ENCODE assay signal across 1 fruit fly cellular context in the genomic region with DNA sequence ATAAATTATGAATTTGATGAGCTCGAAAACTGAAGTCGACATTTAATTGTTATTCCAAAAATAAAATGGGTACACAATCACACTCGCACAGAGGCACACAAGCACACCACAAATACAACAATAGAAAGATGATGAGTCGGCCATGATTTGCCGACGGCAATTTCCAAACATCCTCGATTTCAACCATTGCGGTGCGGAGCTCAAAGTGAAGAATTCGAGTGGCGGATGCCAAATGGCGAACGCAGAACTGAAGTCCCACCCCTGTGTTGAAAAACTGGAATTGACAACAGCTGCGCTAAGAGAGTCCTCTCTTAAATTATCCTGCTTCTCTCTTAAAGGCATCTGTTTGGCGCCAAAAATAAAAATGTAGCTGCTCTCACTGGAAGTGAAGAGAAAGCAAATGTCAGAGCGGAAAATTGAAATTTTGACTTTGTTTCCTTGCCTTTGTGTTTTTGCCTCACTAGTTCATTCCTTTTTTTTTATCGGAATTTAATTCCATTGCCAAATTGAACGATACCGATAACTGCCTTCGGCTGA.
TF ChIP-seq lines count a peak whose summit lies in the region.

No protein-coding gene starts in this region.

TF ChIP-seq in whole organism, embryonic, 481 proteins besides CTCF, POLR2A, EP300 and RAD21 (continued from another document):
- TF ChIP-seq lola (GFP tag; optimal IDR thresholded peaks at IDR 0.05; lab: Kevin White, UChicago) = no peak
- TF ChIP-seq yki (optimal IDR thresholded peaks at IDR 0.05; lab: Kevin White, UChicago) = peak; percentile 2
- TF ChIP-seq phol (tag; optimal IDR thresholded peaks at IDR 0.05; lab: Kevin White, UChicago) = peak; percentile 29
- peak; percentile 65; the same call in 1 of the 2 replicates for TF ChIP-seq seq (GFP tag; IDR thresholded peaks at IDR 0.05; lab: Robert Waterston, UW)
- no peak for TF ChIP-seq onecut (GFP tag; IDR thresholded peaks at IDR 0.05; lab: Robert Waterston, UW)
- TF ChIP-seq lmd (GFP tag; IDR thresholded peaks at IDR 0.05; lab: Robert Waterston, UW) = no peak
- TF ChIP-seq Trl (optimal IDR thresholded peaks at IDR 0.05; lab: Kevin White, UChicago) = peak; percentile 55 to 85
- TF ChIP-seq Trl (GFP tag; optimal IDR thresholded peaks at IDR 0.05; lab: Kevin White, UChicago) = no peak
- TF ChIP-seq pros (GFP tag; optimal IDR thresholded peaks at IDR 0.05; lab: Kevin White, UChicago) = peak; percentile 29
TF ChIP-seq in whole organism, embryonic: peak in this region for 17.
